Worm (Caenorhabditis elegans) whole organism, L1 larva: ENCODE data around the gene mdt-15.

Experiments
- C04F5.9 ChIP-seq: sonication (generic microtip); optimal IDR thresholded peaks from 2 replicates; lab custom pipeline; 2016; ENCODE audit warnings: missing genetic modification characterization, missing compliant biosample characterization
- C34B4.2 ChIP-seq: sonication (generic microtip); optimal IDR thresholded peaks from 2 replicates; lab custom pipeline; 2017; ENCODE audit warnings: mild to moderate bottlenecking, missing genetic modification characterization, missing compliant biosample characterization
- F16B12.6 ChIP-seq: fragments of 150-350 bp; optimal IDR thresholded peaks from 2 replicates; lab custom pipeline; 2014; ENCODE audit warnings: missing biosample characterization, missing genetic modification characterization
- aha-1 ChIP-seq: fragments of 150-350 bp; optimal IDR thresholded peaks from 2 replicates; lab custom pipeline; 2014; ENCODE audit warnings: missing biosample characterization, missing genetic modification characterization
- aly-2 ChIP-seq: fragments of 150-350 bp; optimal IDR thresholded peaks from 2 replicates; lab custom pipeline; 2014; ENCODE audit warnings: missing biosample characterization, missing genetic modification characterization
- ama-1 ChIP-seq: fragments of 150-350 bp; optimal IDR thresholded peaks from 2 replicates; lab custom pipeline; 2014
- blmp-1 ChIP-seq: fragments of 150-350 bp; optimal IDR thresholded peaks from 2 replicates; lab custom pipeline; 2014; ENCODE audit warnings: missing biosample characterization, missing genetic modification characterization
- ceh-88 ChIP-seq: fragments of 200-800 bp; sonication (Bioruptor generic); IDR thresholded peaks from 2 replicates; pipeline ENCODE4 v1.3.6; 2022; ENCODE audit warnings: missing genetic modification characterization, missing compliant biosample characterization
- ces-1 ChIP-seq: fragments of 150-350 bp; optimal IDR thresholded peaks from 2 replicates; lab custom pipeline; 2014; ENCODE audit warnings: missing biosample characterization, missing genetic modification reagents, missing genetic modification characterization
- dpl-1 ChIP-seq, 3 experiments: fragments of 150-350 bp in 2 of 3; sonication (generic microtip) in 1 of 3; optimal IDR thresholded peaks; 2 replicates each; lab custom pipeline; 2014 to 2017; ENCODE audit warnings: missing biosample characterization in 3 of 3, missing genetic modification characterization in 3 of 3, missing genetic modification reagents in 3 of 3
- efl-1 ChIP-seq, 4 experiments: fragments of 150-350 bp; optimal IDR thresholded peaks in 3 of 4; peaks in 1 of 4; 1 replicate in 1 of 4; 2 replicates in 3 of 4; lab custom pipeline; 2014; ENCODE audit warnings: missing biosample characterization in 2 of 4, missing genetic modification characterization in 2 of 4, missing genetic modification reagents in 2 of 4
- efl-3 ChIP-seq: fragments of 200-800 bp; sonication (Bioruptor generic); optimal IDR thresholded peaks from 2 replicates; lab custom pipeline; 2018; ENCODE audit warnings: mild to moderate bottlenecking, missing genetic modification characterization, missing compliant biosample characterization
- egl-13 ChIP-seq: sonication (generic microtip); optimal IDR thresholded peaks from 2 replicates; lab custom pipeline; 2016; ENCODE audit warnings: missing genotype, missing genetic modification reagents, missing genetic modification characterization, missing compliant biosample characterization
- egl-27 ChIP-seq, 2 experiments: fragments of 150-350 bp in 1 of 2; sonication (generic microtip); optimal IDR thresholded peaks; 3 replicates each; lab custom pipeline; 2017 to 2018; ENCODE audit warnings: missing biosample characterization in 2 of 2, missing genetic modification characterization in 2 of 2, missing genetic modification reagents in 2 of 2
- elt-2 ChIP-seq: sonication (generic microtip); optimal IDR thresholded peaks from 2 replicates; lab custom pipeline; 2016; ENCODE audit warnings: missing genetic modification characterization, mild to moderate bottlenecking, inconsistent platforms, missing compliant biosample characterization, missing genetic modification reagents
- elt-3 ChIP-seq, 6 experiments: fragments of 150-350 bp in 1 of 6; sonication (generic microtip); optimal IDR thresholded peaks; 2 replicates each; lab custom pipeline; 2017 to 2018; ENCODE audit warnings: missing biosample characterization in 6 of 6, missing genetic modification characterization in 6 of 6, inconsistent platforms in 1 of 6
- ets-5 ChIP-seq: fragments of 200-800 bp; sonication (Bioruptor generic); IDR thresholded peaks from 2 replicates; pipeline ENCODE4 v1.3.6; 2022; ENCODE audit warnings: missing genetic modification characterization, missing compliant biosample characterization
- fkh-4 ChIP-seq: sonication (generic microtip); optimal IDR thresholded peaks from 2 replicates; lab custom pipeline; 2016; ENCODE audit warnings: missing compliant biosample characterization, missing genetic modification characterization, borderline replicate concordance
- fkh-8 ChIP-seq: sonication (generic microtip); optimal IDR thresholded peaks from 2 replicates; lab custom pipeline; 2016; ENCODE audit warnings: mild to moderate bottlenecking, missing genetic modification characterization, missing compliant biosample characterization
- grh-1 ChIP-seq: fragments of 200-800 bp; sonication (Bioruptor generic); IDR thresholded peaks from 2 replicates; pipeline ENCODE4 v1.3.6; 2022; ENCODE audit warnings: missing genetic modification reagents, missing genetic modification characterization, missing compliant biosample characterization
- hlh-17 ChIP-seq: fragments of 200-800 bp; sonication (Bioruptor generic); optimal IDR thresholded peaks from 2 replicates; lab custom pipeline; 2018; ENCODE audit warnings: missing genetic modification characterization, mild to moderate bottlenecking, missing compliant biosample characterization, moderate library complexity, borderline replicate concordance
- isw-1 ChIP-seq: fragments of 200-800 bp; sonication (Bioruptor generic); IDR thresholded peaks from 2 replicates; pipeline ENCODE4 v1.3.6; 2022; ENCODE audit warnings: missing genetic modification characterization, missing compliant biosample characterization
- lin-14 ChIP-seq: fragments of 200-800 bp; sonication (Bioruptor generic); optimal IDR thresholded peaks from 2 replicates; lab custom pipeline; 2018; ENCODE audit warnings: mild to moderate bottlenecking, missing genetic modification characterization, moderate library complexity, missing compliant biosample characterization
- lin-15B ChIP-seq: fragments of 150-350 bp; sonication (generic microtip); optimal IDR thresholded peaks from 3 replicates; lab custom pipeline; 2014; ENCODE audit warnings: missing biosample characterization, missing genetic modification characterization
- lin-35 ChIP-seq, 2 experiments: fragments of 150-350 bp; optimal IDR thresholded peaks; 2 replicates each; lab custom pipeline; 2014; ENCODE audit warnings: missing biosample characterization in 2 of 2, missing genetic modification characterization in 2 of 2, missing genetic modification reagents in 2 of 2
- lsy-2 ChIP-seq, 2 experiments: fragments of 150-350 bp; optimal IDR thresholded peaks; 2 replicates each; lab custom pipeline; 2014; ENCODE audit warnings: missing biosample characterization in 2 of 2, missing genetic modification characterization in 2 of 2
- mab-9 ChIP-seq: fragments of 200-800 bp; sonication (Bioruptor generic); IDR thresholded peaks from 2 replicates; pipeline ENCODE4 v1.3.6; 2022; ENCODE audit warnings: missing genetic modification reagents, missing genetic modification characterization, missing compliant biosample characterization
- mdl-1 ChIP-seq, 2 experiments: fragments of 150-350 bp; optimal IDR thresholded peaks; 2 replicates each; lab custom pipeline; 2014 to 2017; ENCODE audit warnings: missing biosample characterization in 2 of 2, missing genetic modification characterization in 2 of 2, inconsistent platforms in 1 of 2
- mep-1 ChIP-seq: fragments of 150-350 bp; optimal IDR thresholded peaks from 2 replicates; lab custom pipeline; 2014; ENCODE audit warnings: missing biosample characterization, missing genetic modification characterization
- nhr-19 ChIP-seq: fragments of 200-800 bp; sonication (Bioruptor generic); conservative IDR thresholded peaks from 2 replicates; pipeline ENCODE4 v1.3.6; 2022; ENCODE audit warnings: missing genetic modification characterization, missing compliant biosample characterization
- nhr-237 ChIP-seq: fragments of 150-350 bp; optimal IDR thresholded peaks from 2 replicates; lab custom pipeline; 2014; ENCODE audit warnings: missing biosample characterization, missing genetic modification characterization
- nhr-47 ChIP-seq: sonication (generic microtip); optimal IDR thresholded peaks from 2 replicates; lab custom pipeline; 2016; ENCODE audit warnings: mild to moderate bottlenecking, missing genetic modification characterization, moderate library complexity, missing compliant biosample characterization
- nhr-76 ChIP-seq: sonication (generic microtip); optimal IDR thresholded peaks from 2 replicates; lab custom pipeline; 2017; ENCODE audit warnings: missing biosample characterization, missing genetic modification characterization
- nhr-84 ChIP-seq: sonication (generic microtip); optimal IDR thresholded peaks from 2 replicates; lab custom pipeline; 2017; ENCODE audit warnings: missing biosample characterization, missing genetic modification characterization
- pag-3 ChIP-seq: sonication (generic microtip); optimal IDR thresholded peaks from 2 replicates; lab custom pipeline; 2017; ENCODE audit warnings: missing genetic modification characterization, mild to moderate bottlenecking, missing compliant biosample characterization, antibody characterized with exemption, borderline replicate concordance; ENCODE audit not compliant: insufficient read depth
- pax-3 ChIP-seq: fragments of 200-800 bp; sonication (Bioruptor generic); optimal IDR thresholded peaks from 2 replicates; lab custom pipeline; 2018; ENCODE audit warnings: mild to moderate bottlenecking, missing genetic modification characterization, moderate library complexity, missing compliant biosample characterization
- skn-1 ChIP-seq: fragments of 150-350 bp; optimal IDR thresholded peaks from 2 replicates; lab custom pipeline; 2014; ENCODE audit warnings: missing biosample characterization, missing genetic modification characterization
- snu-23 ChIP-seq: sonication (generic microtip); optimal IDR thresholded peaks from 2 replicates; lab custom pipeline; 2016; ENCODE audit warnings: missing genetic modification characterization, missing compliant biosample characterization
- sptf-1 ChIP-seq: fragments of 150-350 bp; optimal IDR thresholded peaks from 2 replicates; lab custom pipeline; 2014; ENCODE audit warnings: missing biosample characterization, missing genetic modification characterization
- swsn-7 ChIP-seq: sonication (generic microtip); optimal IDR thresholded peaks from 2 replicates; lab custom pipeline; 2016; ENCODE audit warnings: missing genetic modification characterization, missing compliant biosample characterization
- unc-130 ChIP-seq: fragments of 150-350 bp; optimal IDR thresholded peaks from 2 replicates; lab custom pipeline; 2017; ENCODE audit warnings: missing biosample characterization, missing genetic modification characterization, inconsistent platforms
- unc-30 ChIP-seq: sonication (generic microtip); optimal IDR thresholded peaks from 2 replicates; lab custom pipeline; 2017; ENCODE audit warnings: missing biosample characterization, missing genetic modification characterization
- unc-62 ChIP-seq: fragments of 150-350 bp; optimal IDR thresholded peaks from 2 replicates; lab custom pipeline; 2014; ENCODE audit warnings: missing biosample characterization, missing genetic modification reagents, missing genetic modification characterization
- zag-1 ChIP-seq: fragments of 150-350 bp; optimal IDR thresholded peaks from 2 replicates; lab custom pipeline; 2014; ENCODE audit warnings: missing biosample characterization, missing genetic modification characterization
- ztf-4 ChIP-seq: fragments of 150-350 bp; optimal IDR thresholded peaks from 2 replicates; lab custom pipeline; 2014; ENCODE audit warnings: missing biosample characterization, missing genetic modification characterization

mdt-15 gene

ce11 chrIII:5814799-5815198 lies 18.8 kb downstream of the mdt-15 start, which contains the start of gene R12B2.7 (continued):
- TF ChIP-seq fkh-4 (tag; lab: Kevin White, UChicago): no peak
- peak in 1 of 3 experiments; percentile 2 for TF ChIP-seq dpl-1 (GFP tag; optimal IDR thresholded peaks at IDR 0.05; lab: Kevin White, UChicago)
- TF ChIP-seq nhr-84 (tag; lab: Kevin White, UChicago): no peak
- TF ChIP-seq ztf-4 (tag; lab: Kevin White, UChicago): no peak
- peak; percentile 58 for TF ChIP-seq unc-130 (tag; lab: Kevin White, UChicago)
- TF ChIP-seq aha-1 (tag; lab: Kevin White, UChicago): no peak
- TF ChIP-seq ces-1 (GFP tag; lab: Kevin White, UChicago): no peak
- no peak for TF ChIP-seq aly-2 (tag; lab: Kevin White, UChicago)
- TF ChIP-seq ama-1 (lab: Kevin White, UChicago): no peak
- TF ChIP-seq, all 84 proteins: peak for 17

- no peak for TF ChIP-seq fkh-8 (tag; lab: Kevin White, UChicago)
- no peak for TF ChIP-seq F16B12.6 (tag; lab: Kevin White, UChicago)
- no peak for TF ChIP-seq efl-1 (optimal IDR thresholded peaks at IDR 0.05; lab: Kevin White, UChicago)
- TF ChIP-seq efl-1 (GFP tag; optimal IDR thresholded peaks at IDR 0.05 in 1 of 2; lab: Kevin White, UChicago): peak in 1 of 2 experiments; percentile 77
- TF ChIP-seq swsn-7 (tag; lab: Kevin White, UChicago): no peak
- TF ChIP-seq C04F5.9: no peak
- no peak for TF ChIP-seq unc-30
- TF ChIP-seq elt-2: peak; percentile 44
- no peak for TF ChIP-seq nhr-19 (GFP tag; lab: Robert Waterston, UW)
- no peak for TF ChIP-seq hlh-17 (GFP tag; lab: Kevin White, UChicago)
- TF ChIP-seq, all 84 proteins: peak for 2
Observed at ce11 chrIII:5814098-5814497, 19.5 kb downstream of the mdt-15 start.

ce11 chrIII:5813501-5813900 lies 20.1 kb downstream of the mdt-15 start:
- TF ChIP-seq unc-62 (GFP tag; lab: Kevin White, UChicago): no peak
- peak in 1 of 6 experiments; percentile 19 for TF ChIP-seq elt-3 (tag; optimal IDR thresholded peaks at IDR 0.05; lab: Kevin White, UChicago)
- TF ChIP-seq aha-1 (tag; lab: Kevin White, UChicago): no peak
- TF ChIP-seq hlh-17 (GFP tag; lab: Kevin White, UChicago): no peak
- TF ChIP-seq lin-14: peak; percentile 6
- peak; percentile 40 for TF ChIP-seq blmp-1 (tag; lab: Kevin White, UChicago)
- peak in 1 of 2 experiments; percentile 29 for TF ChIP-seq lin-35 (GFP tag; optimal IDR thresholded peaks at IDR 0.05; lab: Kevin White, UChicago)

ce11 chrIII:5812672-5813071 lies 20.9 kb downstream of the mdt-15 start:
- no peak for TF ChIP-seq C34B4.2 (tag; lab: Kevin White, UChicago)
- TF ChIP-seq unc-130 (tag; lab: Kevin White, UChicago): no peak
- no peak for TF ChIP-seq mdl-1 (tag; optimal IDR thresholded peaks at IDR 0.05; lab: Kevin White, UChicago)
- TF ChIP-seq unc-62 (GFP tag; lab: Kevin White, UChicago): no peak
- no peak for TF ChIP-seq lin-15B
- no peak for TF ChIP-seq egl-13 (tag; lab: Kevin White, UChicago)
- TF ChIP-seq isw-1 (GFP tag; lab: Robert Waterston, UW): no peak
- peak; percentile 31 for TF ChIP-seq mep-1 (tag; lab: Kevin White, UChicago)
- no peak for TF ChIP-seq skn-1 (tag; lab: Kevin White, UChicago)
- TF ChIP-seq pax-3 (tag; lab: Kevin White, UChicago): no peak
- peak in 4 of 6 experiments; percentile 7 to 66 (median 34) for TF ChIP-seq elt-3 (tag; optimal IDR thresholded peaks at IDR 0.05; lab: Kevin White, UChicago)
- TF ChIP-seq aha-1 (tag; lab: Kevin White, UChicago): no peak
- no peak for TF ChIP-seq pag-3
- TF ChIP-seq snu-23: peak; percentile 32
- no peak for TF ChIP-seq egl-27 (tag; optimal IDR thresholded peaks at IDR 0.05; lab: Kevin White, UChicago)
- no peak for TF ChIP-seq mab-9 (GFP tag; lab: Robert Waterston, UW)
- TF ChIP-seq C04F5.9: no peak
- no peak for TF ChIP-seq nhr-47
- TF ChIP-seq grh-1 (GFP tag; lab: Robert Waterston, UW): no peak
- TF ChIP-seq zag-1 (tag; lab: Kevin White, UChicago): no peak
- TF ChIP-seq sptf-1 (tag; lab: Kevin White, UChicago): no peak
- no peak for TF ChIP-seq ets-5 (GFP tag; lab: Robert Waterston, UW)
- no peak for TF ChIP-seq efl-3 (GFP tag; lab: Kevin White, UChicago)
- TF ChIP-seq nhr-76: no peak
- no peak for TF ChIP-seq nhr-84 (tag; lab: Kevin White, UChicago)
- peak in 1 of 2 experiments; percentile 5 for TF ChIP-seq lsy-2 (tag; optimal IDR thresholded peaks at IDR 0.05; lab: Kevin White, UChicago)
- TF ChIP-seq lin-35 (GFP tag; optimal IDR thresholded peaks at IDR 0.05; lab: Kevin White, UChicago): peak in 1 of 2 experiments; percentile 52
- no peak for TF ChIP-seq hlh-17 (GFP tag; lab: Kevin White, UChicago)
- TF ChIP-seq nhr-237 (tag; lab: Kevin White, UChicago): no peak
- no peak for TF ChIP-seq elt-2
- TF ChIP-seq ceh-88 (GFP tag; lab: Robert Waterston, UW): no peak
